Worm (Caenorhabditis elegans) whole organism, late embryonic: Measurements from ENCODE around the gene col-125.

Experiments used
- C38D4.7 ChIP-seq: fragments of 200-800 bp; sonication (Bioruptor generic); optimal IDR thresholded peaks from 2 replicates; lab custom pipeline; 2018; ENCODE audit warnings: mild to moderate bottlenecking, missing genetic modification characterization, moderate library complexity, missing compliant biosample characterization
- F13H6.1 ChIP-seq: sonication (generic microtip); optimal IDR thresholded peaks from 2 replicates; lab custom pipeline; 2016; ENCODE audit warnings: missing genetic modification characterization, missing compliant biosample characterization
- T23F11.4 ChIP-seq: fragments of 200-800 bp; sonication (Bioruptor generic); optimal IDR thresholded peaks from 2 replicates; lab custom pipeline; 2018; ENCODE audit warnings: mild to moderate bottlenecking, missing genetic modification characterization, missing compliant biosample characterization
- Y22D7AL.16 ChIP-seq: sonication (generic microtip); optimal IDR thresholded peaks from 2 replicates; lab custom pipeline; 2016; ENCODE audit warnings: missing genetic modification characterization, missing compliant biosample characterization
- ahr-1 ChIP-seq: sonication (generic microtip); optimal IDR thresholded peaks from 2 replicates; lab custom pipeline; 2016; ENCODE audit warnings: missing genetic modification characterization, missing compliant biosample characterization
- ama-1 ChIP-seq: fragments of 150-350 bp; optimal IDR thresholded peaks from 2 replicates; lab custom pipeline; 2014
- ceh-19 ChIP-seq: fragments of 200-800 bp; sonication (Bioruptor generic); optimal IDR thresholded peaks from 2 replicates; lab custom pipeline; 2018; ENCODE audit warnings: mild to moderate bottlenecking, missing genetic modification characterization, missing compliant biosample characterization
- ceh-2 ChIP-seq: sonication (generic microtip); optimal IDR thresholded peaks from 2 replicates; lab custom pipeline; 2016; ENCODE audit warnings: missing genotype, missing genetic modification characterization, missing compliant biosample characterization
- ceh-22 ChIP-seq: sonication (generic microtip); optimal IDR thresholded peaks from 2 replicates; lab custom pipeline; 2017; ENCODE audit warnings: missing biosample characterization, missing genetic modification characterization
- ceh-30 ChIP-seq: fragments of 150-350 bp; optimal IDR thresholded peaks from 2 replicates; lab custom pipeline; 2014; ENCODE audit warnings: missing biosample characterization, missing genetic modification characterization
- ceh-34 ChIP-seq: sonication (generic microtip); optimal IDR thresholded peaks from 2 replicates; lab custom pipeline; 2016; ENCODE audit warnings: mild to moderate bottlenecking, missing genetic modification characterization, missing compliant biosample characterization
- ceh-45 ChIP-seq: fragments of 200-800 bp; sonication (Bioruptor generic); IDR thresholded peaks from 2 replicates; pipeline ENCODE4 v1.3.6; 2022; ENCODE audit warnings: missing genetic modification reagents, missing genetic modification characterization, missing compliant biosample characterization
- ceh-9 ChIP-seq: sonication (generic microtip); optimal IDR thresholded peaks from 2 replicates; lab custom pipeline; 2016; ENCODE audit warnings: mild to moderate bottlenecking, missing genetic modification characterization, inconsistent platforms, missing compliant biosample characterization
- che-1 ChIP-seq: sonication (generic microtip); optimal IDR thresholded peaks from 2 replicates; lab custom pipeline; 2016; ENCODE audit warnings: mild to moderate bottlenecking, missing genetic modification characterization, missing compliant biosample characterization
- elt-4 ChIP-seq: sonication (generic microtip); optimal IDR thresholded peaks from 2 replicates; lab custom pipeline; 2016; ENCODE audit warnings: missing genetic modification characterization, missing compliant biosample characterization
- ets-4 ChIP-seq: sonication (generic microtip); optimal IDR thresholded peaks from 2 replicates; lab custom pipeline; 2016; ENCODE audit warnings: missing genetic modification characterization, missing compliant biosample characterization
- fkh-6 ChIP-seq: sonication (generic microtip); optimal IDR thresholded peaks from 2 replicates; lab custom pipeline; 2016; ENCODE audit warnings: missing genetic modification characterization, missing compliant biosample characterization
- gmeb-2 ChIP-seq: sonication (generic microtip); optimal IDR thresholded peaks from 2 replicates; lab custom pipeline; 2016; ENCODE audit warnings: missing genetic modification characterization, inconsistent platforms, missing compliant biosample characterization
- hlh-30 ChIP-seq: sonication (generic microtip); optimal IDR thresholded peaks from 2 replicates; lab custom pipeline; 2017; ENCODE audit warnings: antibody characterized with exemption, missing genetic modification characterization, missing compliant biosample characterization; ENCODE audit not compliant: insufficient read depth
- nfya-1 ChIP-seq: sonication (generic microtip); optimal IDR thresholded peaks from 2 replicates; lab custom pipeline; 2017; ENCODE audit warnings: missing genetic modification characterization, mild to moderate bottlenecking, missing compliant biosample characterization, antibody characterized with exemption, moderate library complexity
- nhr-232 ChIP-seq: sonication (generic microtip); optimal IDR thresholded peaks from 2 replicates; lab custom pipeline; 2016; ENCODE audit warnings: missing genetic modification characterization, missing compliant biosample characterization
- npax-4 ChIP-seq: sonication (generic microtip); optimal IDR thresholded peaks from 2 replicates; lab custom pipeline; 2016; ENCODE audit warnings: missing genetic modification characterization, missing compliant biosample characterization
- odd-2 ChIP-seq: sonication (generic microtip); optimal IDR thresholded peaks from 2 replicates; lab custom pipeline; 2017; ENCODE audit warnings: antibody characterized with exemption, mild to moderate bottlenecking, missing genetic modification characterization, missing compliant biosample characterization
- pag-3 ChIP-seq: sonication (generic microtip); optimal IDR thresholded peaks from 2 replicates; lab custom pipeline; 2016; ENCODE audit warnings: missing compliant biosample characterization, missing genetic modification characterization, borderline replicate concordance
- pat-9 ChIP-seq: fragments of 200-800 bp; sonication (Bioruptor generic); optimal IDR thresholded peaks from 2 replicates; lab custom pipeline; 2018; ENCODE audit warnings: mild to moderate bottlenecking, missing genetic modification characterization, moderate library complexity, missing compliant biosample characterization
- pha-2 ChIP-seq: sonication (generic microtip); optimal IDR thresholded peaks from 2 replicates; lab custom pipeline; 2017; ENCODE audit warnings: mild to moderate bottlenecking, missing genetic modification characterization, missing compliant biosample characterization
- pha-4 ChIP-seq: fragments of 150-350 bp; optimal IDR thresholded peaks from 2 replicates; lab custom pipeline; 2018; ENCODE audit warnings: missing biosample characterization, missing genetic modification reagents, missing genetic modification characterization
- pqm-1 ChIP-seq: sonication (generic microtip); optimal IDR thresholded peaks from 2 replicates; lab custom pipeline; 2016; ENCODE audit warnings: missing genetic modification characterization, missing compliant biosample characterization
- pros-1 ChIP-seq: fragments of 150-350 bp; optimal IDR thresholded peaks from 2 replicates; lab custom pipeline; 2014; ENCODE audit warnings: missing biosample characterization, missing genetic modification reagents, missing genetic modification characterization
- rnt-1 ChIP-seq: sonication (generic microtip); optimal IDR thresholded peaks from 2 replicates; lab custom pipeline; 2016; ENCODE audit warnings: missing genetic modification characterization, missing compliant biosample characterization
- sox-4 ChIP-seq: sonication (generic microtip); optimal IDR thresholded peaks from 2 replicates; lab custom pipeline; 2017; ENCODE audit warnings: mild to moderate bottlenecking, missing genetic modification characterization, inconsistent platforms, missing compliant biosample characterization
- syd-9 ChIP-seq: sonication (generic microtip); optimal IDR thresholded peaks from 2 replicates; lab custom pipeline; 2016; ENCODE audit warnings: mild to moderate bottlenecking, missing genetic modification characterization, moderate library complexity, missing compliant biosample characterization
- ttx-3 ChIP-seq: sonication (generic microtip); optimal IDR thresholded peaks from 2 replicates; lab custom pipeline; 2016; ENCODE audit warnings: missing genetic modification reagents, missing genetic modification characterization, missing compliant biosample characterization
- unc-86 ChIP-seq: sonication (generic microtip); optimal IDR thresholded peaks from 2 replicates; lab custom pipeline; 2016; ENCODE audit warnings: missing genetic modification characterization, missing compliant biosample characterization
- zip-5 ChIP-seq: sonication (generic microtip); optimal IDR thresholded peaks from 2 replicates; lab custom pipeline; 2016; ENCODE audit warnings: missing genetic modification characterization, missing compliant biosample characterization
- ztf-16 ChIP-seq: sonication (generic microtip); optimal IDR thresholded peaks from 2 replicates; lab custom pipeline; 2017; ENCODE audit warnings: missing genetic modification characterization, missing compliant biosample characterization

The col-125 gene

DNA sequence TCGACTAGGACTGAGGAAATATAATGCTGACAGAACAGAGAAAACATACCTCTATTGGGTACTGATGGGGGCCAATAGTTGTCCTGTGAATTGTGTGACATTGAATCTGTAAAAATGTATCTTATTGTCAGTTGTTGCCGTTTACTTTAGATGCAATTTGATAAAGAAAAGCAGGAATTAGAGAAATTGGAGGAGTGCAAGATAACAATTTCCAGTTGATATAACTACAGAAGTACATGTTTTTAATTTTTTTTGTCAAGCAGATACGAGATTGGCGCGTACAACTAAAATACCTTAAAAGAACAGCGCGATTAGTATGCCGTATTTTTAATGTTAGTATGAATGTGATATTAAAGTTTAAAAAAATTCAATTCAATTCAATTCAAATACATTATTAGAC is 7.3 kb upstream of the col-125 start, which contains the start of gene zip-6:
TSS of gene zip-6 (minus strand) at position 101 of the 400 bp plus-strand sequence.
- TF ChIP-seq ttx-3 (tag; lab: Kevin White, UChicago) = no peak
- no peak for TF ChIP-seq Y22D7AL.16 (tag; lab: Kevin White, UChicago)
- TF ChIP-seq ceh-30 (tag; lab: Kevin White, UChicago) = no peak
- TF ChIP-seq ceh-19 = no peak
- TF ChIP-seq pha-4 = no peak
- no peak for TF ChIP-seq ceh-34 (tag; lab: Kevin White, UChicago)
- TF ChIP-seq odd-2 (tag; lab: Kevin White, UChicago) = no peak
- TF ChIP-seq gmeb-2 (tag; lab: Kevin White, UChicago) = no peak
- TF ChIP-seq, all 69 proteins: peak for 0

ce11 chrIV:11223878-11224277 is 1.4 kb upstream of the col-125 start, which contains the start of gene C29F4.3:
TSS of gene C29F4.3 (minus strand) at chrIV:11223978.
- TF ChIP-seq npax-4 (tag; lab: Kevin White, UChicago) = no peak
- no peak for TF ChIP-seq ceh-9 (tag; lab: Kevin White, UChicago)
- TF ChIP-seq ceh-2 (tag; lab: Kevin White, UChicago) = no peak
- TF ChIP-seq, all 69 proteins: peak for 0

DNA sequence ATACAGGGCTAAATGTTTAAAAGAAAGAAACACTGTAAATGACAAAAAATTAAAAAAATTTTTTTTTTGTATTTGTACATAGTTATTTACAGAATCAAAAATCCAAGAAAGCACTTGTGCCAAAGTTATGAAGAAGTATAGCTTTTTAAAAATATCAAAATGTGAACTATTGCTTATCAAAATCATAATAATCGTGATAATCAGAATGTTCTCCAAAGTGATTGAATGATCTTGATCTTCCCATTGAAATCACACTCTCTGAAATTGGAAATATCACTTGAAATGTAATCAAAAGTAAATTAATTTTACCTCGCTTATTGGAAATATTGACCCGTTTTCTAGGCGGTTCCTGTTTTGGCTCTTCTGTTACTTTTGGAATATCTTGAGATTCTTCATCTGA is 1.2 kb downstream of the col-125 start:
- TF ChIP-seq elt-4 = no peak

- no peak for TF ChIP-seq pag-3 (tag; lab: Kevin White, UChicago)
- TF ChIP-seq C38D4.7 (GFP tag; lab: Kevin White, UChicago) = no peak
- no peak for TF ChIP-seq ets-4 (tag; lab: Kevin White, UChicago)
- TF ChIP-seq pqm-1 (tag; lab: Kevin White, UChicago) = no peak
- no peak for TF ChIP-seq unc-86 (tag; lab: Kevin White, UChicago)
- no peak for TF ChIP-seq pat-9 (tag; lab: Kevin White, UChicago)
- TF ChIP-seq T23F11.4 = no peak
- no peak for TF ChIP-seq ceh-22 (tag; lab: Kevin White, UChicago)
- no peak for TF ChIP-seq nfya-1 (tag; lab: Kevin White, UChicago)
- TF ChIP-seq F13H6.1 = no peak
- no peak for TF ChIP-seq sox-4 (tag; lab: Kevin White, UChicago)
- TF ChIP-seq ceh-2 (tag; lab: Kevin White, UChicago) = no peak
- no peak for TF ChIP-seq fkh-6
- no peak for TF ChIP-seq zip-5 (tag; lab: Kevin White, UChicago)
- no peak for TF ChIP-seq che-1
- no peak for TF ChIP-seq ceh-30 (tag; lab: Kevin White, UChicago)
- no peak for TF ChIP-seq ztf-16 (tag; lab: Kevin White, UChicago)
- TF ChIP-seq odd-2 (tag; lab: Kevin White, UChicago) = no peak
- TF ChIP-seq ahr-1 (tag; lab: Kevin White, UChicago) = no peak
- TF ChIP-seq Y22D7AL.16 (tag; lab: Kevin White, UChicago) = no peak
These were observed 3.7 kb downstream of the col-125 start for ce11 chrIV:11229013-11229412.

- TF ChIP-seq hlh-30 (tag; lab: Kevin White, UChicago) (no peak), ceh-45 (GFP tag; lab: Robert Waterston, UW) (no peak), odd-2 (tag; lab: Kevin White, UChicago) (no peak), pha-2 (tag; lab: Kevin White, UChicago) (no peak), nhr-232 (tag; lab: Kevin White, UChicago) (no peak), ztf-16 (tag; lab: Kevin White, UChicago) (no peak), zip-5 (tag; lab: Kevin White, UChicago) (no peak), pros-1 (tag; lab: Kevin White, UChicago) (no peak), ama-1 (lab: Kevin White, UChicago) (no peak), syd-9 (tag; lab: Kevin White, UChicago) (no peak), rnt-1 (tag; lab: Kevin White, UChicago) (no peak), elt-4 (no peak)
These were observed 4.8 kb downstream of the col-125 start, which contains the start of gene best-7 for ce11 chrIV:11230069-11230468. TSS of gene best-7 (minus strand) at chrIV:11230307.
